Fruit fly (Drosophila melanogaster) whole organism: ENCODE data around the gene bowl.

Experiments used
- EcR ChIP-seq, 2 experiments: fragments of >200 bp; optimal IDR thresholded peaks; 2 replicates each; lab custom pipeline; 2017; ENCODE audit warnings: missing biosample characterization in 2 of 2, missing genetic modification characterization in 2 of 2, missing genetic modification reagents in 2 of 2
- pan ChIP-seq: fragments of >200 bp; optimal IDR thresholded peaks from 2 replicates; lab custom pipeline; 2017
- psq ChIP-seq: fragments of >200 bp; optimal IDR thresholded peaks from 2 replicates; lab custom pipeline; 2017

DNA sequence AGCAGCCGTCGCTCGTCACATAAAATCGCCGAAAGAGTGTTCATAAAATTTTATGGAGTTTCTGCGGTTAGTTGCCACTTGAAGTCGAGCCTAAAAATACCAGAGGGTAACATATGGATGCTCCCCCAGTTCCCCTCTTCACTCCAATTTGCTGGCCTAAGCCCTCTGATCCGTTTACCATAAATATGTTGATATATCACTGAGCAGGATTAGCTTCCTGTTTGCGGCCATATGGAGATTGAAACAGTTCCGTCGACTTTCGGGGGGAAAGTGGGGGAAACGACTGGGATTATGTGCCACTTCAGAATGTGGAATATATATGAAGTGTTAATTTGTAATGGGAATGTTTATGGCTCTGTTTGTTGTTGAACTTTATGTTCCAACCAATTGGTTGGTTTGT, 42.7 kb downstream of the bowl start:
- TF ChIP-seq EcR (GFP tag; optimal IDR thresholded peaks at IDR 0.05; lab: Kevin White, UChicago) (no peak), pan (lab: Kevin White, UChicago) (no peak), psq (lab: Kevin White, UChicago) (no peak)
